Fruit fly (Drosophila melanogaster) whole organism, wandering third instar larva: ENCODE measurements around the gene SMC1.

Experiments
- Abd-B ChIP-seq: fragments of >200 bp; optimal IDR thresholded peaks from 2 replicates; lab custom pipeline; 2017; ENCODE audit warnings: missing biosample characterization, missing genetic modification characterization
- CG32264 ChIP-seq: fragments of 200-800 bp; sonication (Bioruptor generic); optimal IDR thresholded peaks from 2 replicates; lab custom pipeline; 2016; ENCODE audit warnings: missing biosample characterization, missing genetic modification characterization
- CrebA ChIP-seq: fragments of 200-800 bp; sonication (Bioruptor generic); optimal IDR thresholded peaks from 2 replicates; lab custom pipeline; 2016; ENCODE audit warnings: missing biosample characterization, mild to moderate bottlenecking, missing genetic modification characterization, borderline replicate concordance
- Dfd ChIP-seq: fragments of >200 bp; optimal IDR thresholded peaks from 2 replicates; lab custom pipeline; 2017; ENCODE audit warnings: missing biosample characterization, missing genetic modification characterization
- Dif ChIP-seq: fragments of 200-275, 200-300 bp; sonication (Bioruptor generic); optimal IDR thresholded peaks from 2 replicates; lab custom pipeline; 2018; ENCODE audit warnings: missing biosample characterization, missing genetic modification characterization; ENCODE audit not compliant: partially characterized antibody
- GATAd ChIP-seq: sonication (Bioruptor generic); optimal IDR thresholded peaks from 2 replicates; lab custom pipeline; 2016; ENCODE audit warnings: missing biosample characterization, missing genetic modification characterization
- HLH106 ChIP-seq: fragments of 200-800 bp; optimal IDR thresholded peaks from 3 replicates; lab custom pipeline; 2019; ENCODE audit warnings: missing biosample characterization, mild to moderate bottlenecking, missing genetic modification characterization, moderate library complexity
- Hnf4 ChIP-seq: fragments of 200-800 bp; sonication (Bioruptor generic); optimal IDR thresholded peaks from 2 replicates; lab custom pipeline; 2016; ENCODE audit warnings: missing biosample characterization, mild to moderate bottlenecking, missing genetic modification characterization
- Hr83 ChIP-seq: fragments of 200-300 bp; sonication (Bioruptor generic); optimal IDR thresholded peaks from 2 replicates; lab custom pipeline; 2016; ENCODE audit warnings: missing biosample characterization, mild to moderate bottlenecking, missing genetic modification characterization, moderate library complexity; ENCODE audit not compliant: poor library complexity, severe bottlenecking
- Jra ChIP-seq: sonication (Bioruptor generic); optimal IDR thresholded peaks from 2 replicates; lab custom pipeline; 2016; ENCODE audit warnings: missing biosample characterization, missing genetic modification characterization
- Mio ChIP-seq: sonication (Bioruptor generic); optimal IDR thresholded peaks from 2 replicates; lab custom pipeline; 2016; ENCODE audit warnings: missing biosample characterization, missing genetic modification characterization
- Myc ChIP-seq: fragments of >200 bp; optimal IDR thresholded peaks from 2 replicates; lab custom pipeline; 2017
- N ChIP-seq: fragments of >200 bp; optimal IDR thresholded peaks from 2 replicates; lab custom pipeline; 2018; ENCODE audit warnings: missing biosample characterization, missing external identifiers, missing genetic modification characterization
- OdsH ChIP-seq: fragments of 200-800 bp; sonication (Bioruptor generic); optimal IDR thresholded peaks from 2 replicates; lab custom pipeline; 2016; ENCODE audit warnings: missing biosample characterization, mild to moderate bottlenecking, missing genetic modification characterization
- Rel ChIP-seq, 2 experiments: fragments of 200-800 bp; sonication (Bioruptor generic) in 1 of 2; optimal IDR thresholded peaks; 2 replicates in 1 of 2; 3 replicates in 1 of 2; lab custom pipeline; 2016 to 2019; ENCODE audit warnings: mild to moderate bottlenecking in 2 of 2, missing biosample characterization in 2 of 2, missing genetic modification characterization in 2 of 2, moderate library complexity in 1 of 2
- Sp1 ChIP-seq: fragments of 200-800 bp; sonication (Bioruptor generic); optimal IDR thresholded peaks from 3 replicates; lab custom pipeline; 2019; ENCODE audit warnings: missing biosample characterization, mild to moderate bottlenecking, missing genetic modification characterization, moderate library complexity
- Vsx2 ChIP-seq: fragments of 200-300, 225-300 bp; sonication (Bioruptor generic); optimal IDR thresholded peaks from 2 replicates; lab custom pipeline; 2018; ENCODE audit warnings: missing biosample characterization, missing genetic modification characterization; ENCODE audit not compliant: partially characterized antibody
- brk ChIP-seq: fragments of 200-800 bp; sonication (Bioruptor generic); optimal IDR thresholded peaks from 2 replicates; lab custom pipeline; 2016; ENCODE audit warnings: missing biosample characterization, mild to moderate bottlenecking, missing genetic modification characterization
- dl ChIP-seq, 2 experiments: fragments of 175-275, 200-275 bp in 1 of 2; fragments of 200-275 bp in 1 of 2; sonication (Bioruptor generic); optimal IDR thresholded peaks; lab custom pipeline; 2018; ENCODE audit warnings: mild to moderate bottlenecking in 2 of 2, missing biosample characterization in 2 of 2, missing genetic modification characterization in 2 of 2, moderate library complexity in 2 of 2; ENCODE audit not compliant: partially characterized antibody in 2 of 2, insufficient read depth in 1 of 2
- dmrt93B ChIP-seq: fragments of 200-800 bp; sonication (Bioruptor generic); optimal IDR thresholded peaks from 2 replicates; lab custom pipeline; 2018; ENCODE audit warnings: missing biosample characterization, mild to moderate bottlenecking, missing genetic modification characterization
- dsf ChIP-seq: sonication (Bioruptor generic); optimal IDR thresholded peaks from 2 replicates; lab custom pipeline; 2016; ENCODE audit warnings: missing biosample characterization, missing genetic modification characterization, borderline replicate concordance
- fru ChIP-seq: fragments of 200-800 bp; sonication (Bioruptor generic); optimal IDR thresholded peaks from 3 replicates; lab custom pipeline; 2016; ENCODE audit warnings: missing biosample characterization, mild to moderate bottlenecking, missing genetic modification characterization
- h ChIP-seq: fragments of 200-800 bp; sonication (Bioruptor generic); optimal IDR thresholded peaks from 3 replicates; lab custom pipeline; 2016; ENCODE audit warnings: missing biosample characterization, mild to moderate bottlenecking, missing genetic modification characterization
- jim ChIP-seq: fragments of 175-275, 200-325 bp; sonication (Bioruptor generic); optimal IDR thresholded peaks from 2 replicates; lab custom pipeline; 2016; ENCODE audit warnings: missing biosample characterization, mild to moderate bottlenecking, missing genetic modification characterization
- lola ChIP-seq: fragments of >200 bp; optimal IDR thresholded peaks from 2 replicates; lab custom pipeline; 2017; ENCODE audit warnings: missing biosample characterization, missing genetic modification characterization
- pan ChIP-seq: fragments of >200 bp; optimal IDR thresholded peaks from 2 replicates; lab custom pipeline; 2017
- psq ChIP-seq: fragments of 200-800 bp; sonication (Bioruptor generic); optimal IDR thresholded peaks from 3 replicates; lab custom pipeline; 2017; ENCODE audit warnings: missing biosample characterization, mild to moderate bottlenecking, missing genetic modification characterization, moderate library complexity
- rgr ChIP-seq: fragments of 200-800 bp; sonication (Bioruptor generic); optimal IDR thresholded peaks from 3 replicates; lab custom pipeline; 2016; ENCODE audit warnings: missing biosample characterization, mild to moderate bottlenecking, missing genetic modification characterization
- sage ChIP-seq: fragments of 200-800 bp; sonication (Bioruptor generic); optimal IDR thresholded peaks from 2 replicates; lab custom pipeline; 2016; ENCODE audit warnings: missing biosample characterization, mild to moderate bottlenecking, missing genetic modification characterization
- tai ChIP-seq: sonication (Bioruptor generic); optimal IDR thresholded peaks from 2 replicates; lab custom pipeline; 2016; ENCODE audit warnings: missing biosample characterization, missing genetic modification characterization
- usp ChIP-seq: fragments of >200 bp; optimal IDR thresholded peaks from 2 replicates; lab custom pipeline; 2017; ENCODE audit warnings: missing biosample characterization, missing genetic modification characterization

Gene SMC1

DNA sequence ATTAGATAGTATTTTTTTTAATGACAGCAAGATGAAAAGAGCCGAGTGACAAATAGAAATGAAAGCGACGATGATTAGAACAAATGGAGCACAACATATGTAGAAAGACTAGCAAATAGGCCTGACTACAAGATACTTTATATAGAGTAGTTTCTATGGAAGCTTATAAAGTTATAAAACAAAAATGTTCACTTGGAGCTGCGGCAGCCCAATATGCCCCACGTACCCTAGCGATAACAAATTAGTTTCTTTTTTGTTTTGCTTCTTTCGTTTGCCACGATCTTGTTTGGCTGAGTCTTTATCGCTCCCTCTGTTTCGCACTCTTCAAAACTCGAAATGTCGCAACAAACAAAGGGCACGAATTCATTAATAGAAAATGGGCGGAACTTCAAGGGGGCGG, 42.6 kb downstream of the SMC1 start:
- TF ChIP-seq psq (GFP tag; lab: Kevin White, UChicago) (peak; percentile 62), pan (lab: Kevin White, UChicago) (no peak)
- TF ChIP-seq, all 38 proteins: peak for 1

DNA sequence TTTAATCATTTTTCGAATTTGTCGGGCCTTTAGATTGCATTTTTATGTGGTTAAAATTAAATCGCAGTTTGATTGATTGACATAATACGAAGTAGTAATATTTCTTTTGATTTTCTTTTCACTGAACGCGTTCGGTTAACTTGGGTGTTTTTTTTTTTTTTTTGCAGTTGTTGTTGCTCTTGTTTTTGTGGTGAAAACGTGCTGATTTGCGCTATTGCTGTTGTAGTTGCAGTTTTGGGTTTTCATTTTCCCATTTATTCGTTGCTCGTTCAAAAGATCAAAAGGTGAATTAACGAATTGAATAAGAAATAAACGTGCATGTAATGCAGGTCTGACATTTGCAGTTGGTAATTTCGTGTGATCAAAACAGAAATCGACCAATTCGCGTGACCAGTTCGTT, 43.4 kb downstream of the SMC1 start:
- TF ChIP-seq rgr (GFP tag; lab: Kevin White, UChicago) (no peak), GATAd (no peak), lola (GFP tag; lab: Kevin White, UChicago) (no peak), Hnf4 (GFP tag; lab: Kevin White, UChicago) (no peak), CG32264 (GFP tag; lab: Kevin White, UChicago) (no peak), sage (GFP tag; lab: Kevin White, UChicago) (no peak)

DNA sequence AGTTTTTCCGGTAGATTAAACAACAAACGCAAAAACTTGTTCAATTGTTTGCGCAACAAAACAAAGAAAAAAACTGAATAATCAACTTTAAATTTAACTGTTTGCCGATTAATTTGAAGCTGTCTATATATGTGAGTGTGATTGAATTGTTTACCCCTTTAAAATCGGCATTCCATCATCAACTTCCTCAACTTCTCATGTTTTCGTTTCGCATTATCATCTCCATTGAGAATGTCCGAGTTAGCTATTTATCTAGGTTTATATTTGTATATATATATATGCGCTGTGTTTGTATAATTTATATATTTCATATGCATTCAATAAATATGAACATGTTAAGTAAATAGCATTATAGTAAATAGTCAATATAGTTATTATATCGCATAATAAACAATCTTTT, 44.3 kb downstream of the SMC1 start:
- TF ChIP-seq OdsH (GFP tag; lab: Kevin White, UChicago), result no peak
- TF ChIP-seq usp, result no peak
- no peak for TF ChIP-seq dl (GFP tag; optimal IDR thresholded peaks at IDR 0.05; lab: Kevin White, UChicago; ENCODE audit: insufficient read depth in 1 of 2, partially characterized antibody in 2 of 2)
- TF ChIP-seq brk (GFP tag; lab: Kevin White, UChicago), result no peak
- no peak for TF ChIP-seq h (GFP tag; lab: Kevin White, UChicago)
- no peak for TF ChIP-seq Dfd (GFP tag; lab: Kevin White, UChicago)
- TF ChIP-seq Hr83 (GFP tag; lab: Kevin White, UChicago), result no peak
- TF ChIP-seq Hnf4 (GFP tag; lab: Kevin White, UChicago), result no peak
- TF ChIP-seq fru (GFP tag; lab: Kevin White, UChicago), result no peak
- TF ChIP-seq Rel (GFP tag; optimal IDR thresholded peaks at IDR 0.05; lab: Kevin White, UChicago), result no peak
- no peak for TF ChIP-seq Rel (tag; optimal IDR thresholded peaks at IDR 0.05; lab: Kevin White, UChicago)
- no peak for TF ChIP-seq jim (GFP tag; lab: Kevin White, UChicago)
- TF ChIP-seq dsf (GFP tag; lab: Kevin White, UChicago), result no peak
- no peak for TF ChIP-seq Dif
- no peak for TF ChIP-seq N (GFP tag; lab: Kevin White, UChicago)
- TF ChIP-seq pan (lab: Kevin White, UChicago), result no peak

DNA sequence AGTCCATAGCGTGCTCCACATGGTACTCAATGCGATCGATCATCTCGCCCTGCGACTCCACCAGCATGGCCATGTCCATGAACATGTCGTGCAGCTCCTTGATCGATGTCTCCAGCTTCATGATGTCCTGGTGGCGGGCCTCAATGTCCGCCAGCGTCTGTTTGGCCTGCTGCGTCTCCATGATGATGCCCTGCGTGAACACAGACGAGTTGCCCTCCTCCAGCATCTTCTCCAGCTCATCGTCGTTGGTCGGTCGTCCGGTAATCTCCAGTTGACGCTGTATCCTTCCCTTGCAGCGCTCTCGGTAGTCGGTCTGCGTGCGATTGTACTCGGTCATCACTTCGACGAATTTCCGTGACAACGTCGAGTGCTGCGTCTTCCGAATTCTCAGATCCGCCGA, 45.6 kb downstream of the SMC1 start:
- TF ChIP-seq h (GFP tag; lab: Kevin White, UChicago) (no peak), lola (GFP tag; lab: Kevin White, UChicago) (no peak), tai (GFP tag; lab: Kevin White, UChicago) (no peak), CrebA (GFP tag; lab: Kevin White, UChicago) (no peak), dmrt93B (GFP tag; lab: Kevin White, UChicago) (no peak), CG32264 (GFP tag; lab: Kevin White, UChicago) (no peak), psq (GFP tag; lab: Kevin White, UChicago) (no peak), Mio (no peak), Abd-B (GFP tag; lab: Kevin White, UChicago) (no peak), Myc (lab: Kevin White, UChicago) (no peak), Sp1 (GFP tag; lab: Kevin White, UChicago) (no peak), Dfd (GFP tag; lab: Kevin White, UChicago) (no peak), usp (no peak), Jra (GFP tag; lab: Kevin White, UChicago) (no peak), HLH106 (tag; lab: Kevin White, UChicago) (no peak), Vsx2 (GFP tag; lab: Kevin White, UChicago) (no peak), OdsH (GFP tag; lab: Kevin White, UChicago) (no peak), sage (GFP tag; lab: Kevin White, UChicago) (no peak), fru (GFP tag; lab: Kevin White, UChicago) (no peak), Rel (GFP tag; optimal IDR thresholded peaks at IDR 0.05; lab: Kevin White, UChicago) (no peak), Rel (tag; optimal IDR thresholded peaks at IDR 0.05; lab: Kevin White, UChicago) (no peak)
